Worm (Caenorhabditis elegans) whole organism, young adult: ENCODE data around the gene F15B9.11.

Experiments used
- Y53G8AR.9 ChIP-seq: fragments of 200-800 bp; sonication (Bioruptor generic); conservative IDR thresholded peaks from 2 replicates; pipeline ENCODE4 v1.3.6; 2022; ENCODE audit warnings: missing genetic modification reagents, missing genetic modification characterization, missing compliant biosample characterization
- ama-1 ChIP-seq, 3 experiments: fragments of 150-350 bp in 1 of 3; sonication (generic microtip) in 2 of 3; optimal IDR thresholded peaks; 2 replicates each; lab custom pipeline; 2014 to 2018; ENCODE audit warnings: missing biosample characterization in 2 of 3, missing genetic modification characterization in 2 of 3, missing genetic modification reagents in 2 of 3
- efl-1 ChIP-seq: fragments of 150-350 bp; optimal IDR thresholded peaks from 2 replicates; lab custom pipeline; 2014; ENCODE audit warnings: missing biosample characterization, missing genetic modification reagents, missing genetic modification characterization
- tbx-9 ChIP-seq: sonication (generic microtip); optimal IDR thresholded peaks from 2 replicates; lab custom pipeline; 2016; ENCODE audit warnings: borderline replicate concordance, missing genetic modification characterization, inconsistent platforms, missing compliant biosample characterization
- unc-62 ChIP-seq: fragments of 150-350 bp; optimal IDR thresholded peaks from 2 replicates; lab custom pipeline; 2014; ENCODE audit warnings: missing biosample characterization, missing genetic modification reagents, missing genetic modification characterization

- TF ChIP-seq tbx-9 (tag; lab: Kevin White, UChicago) (no peak), unc-62 (no peak), efl-1 (no peak), ama-1 (optimal IDR thresholded peaks at IDR 0.05; lab: Kevin White, UChicago) (no peak), ama-1 (GFP tag; optimal IDR thresholded peaks at IDR 0.05; lab: Kevin White, UChicago) (no peak), Y53G8AR.9 (GFP tag; lab: Robert Waterston, UW) (no peak)
Observed at ce11 chrV:12963192-12963591, 29.5 kb downstream of the F15B9.11 start, which contains the start of gene hrg-9.
